Fruit fly (Drosophila melanogaster) whole organism, wandering third instar larva: ENCODE measurements around the gene Tom.
A peak's percentile ranks its signal among the peaks of the same experiment; 100 is the strongest.

Experiments used
- Abd-B ChIP-seq: fragments of >200 bp; optimal IDR thresholded peaks from 2 replicates; lab custom pipeline; 2017; ENCODE audit warnings: missing biosample characterization, missing genetic modification characterization
- CG32264 ChIP-seq: fragments of 200-800 bp; sonication (Bioruptor generic); optimal IDR thresholded peaks from 2 replicates; lab custom pipeline; 2016; ENCODE audit warnings: missing biosample characterization, missing genetic modification characterization
- CG9705 ChIP-seq: fragments of 200-800 bp; sonication (Bioruptor generic); optimal IDR thresholded peaks from 2 replicates; lab custom pipeline; 2018; ENCODE audit warnings: missing biosample characterization, mild to moderate bottlenecking, missing genetic modification characterization
- CrebA ChIP-seq: fragments of 200-800 bp; sonication (Bioruptor generic); optimal IDR thresholded peaks from 2 replicates; lab custom pipeline; 2016; ENCODE audit warnings: missing biosample characterization, mild to moderate bottlenecking, missing genetic modification characterization, borderline replicate concordance
- Dfd ChIP-seq: fragments of >200 bp; optimal IDR thresholded peaks from 2 replicates; lab custom pipeline; 2017; ENCODE audit warnings: missing biosample characterization, missing genetic modification characterization
- Dif ChIP-seq: fragments of 200-275, 200-300 bp; sonication (Bioruptor generic); optimal IDR thresholded peaks from 2 replicates; lab custom pipeline; 2018; ENCODE audit warnings: missing biosample characterization, missing genetic modification characterization; ENCODE audit not compliant: partially characterized antibody
- GATAd ChIP-seq: sonication (Bioruptor generic); optimal IDR thresholded peaks from 2 replicates; lab custom pipeline; 2016; ENCODE audit warnings: missing biosample characterization, missing genetic modification characterization
- Hr83 ChIP-seq: fragments of 200-300 bp; sonication (Bioruptor generic); optimal IDR thresholded peaks from 2 replicates; lab custom pipeline; 2016; ENCODE audit warnings: missing biosample characterization, mild to moderate bottlenecking, missing genetic modification characterization, moderate library complexity; ENCODE audit not compliant: poor library complexity, severe bottlenecking
- Jra ChIP-seq: sonication (Bioruptor generic); optimal IDR thresholded peaks from 2 replicates; lab custom pipeline; 2016; ENCODE audit warnings: missing biosample characterization, missing genetic modification characterization
- Mio ChIP-seq: sonication (Bioruptor generic); optimal IDR thresholded peaks from 2 replicates; lab custom pipeline; 2016; ENCODE audit warnings: missing biosample characterization, missing genetic modification characterization
- Myc ChIP-seq: fragments of >200 bp; optimal IDR thresholded peaks from 2 replicates; lab custom pipeline; 2017
- Rel ChIP-seq, 2 experiments: fragments of 200-800 bp; sonication (Bioruptor generic) in 1 of 2; optimal IDR thresholded peaks; 2 replicates in 1 of 2; 3 replicates in 1 of 2; lab custom pipeline; 2016 to 2019; ENCODE audit warnings: mild to moderate bottlenecking in 2 of 2, missing biosample characterization in 2 of 2, missing genetic modification characterization in 2 of 2, moderate library complexity in 1 of 2
- Sp1 ChIP-seq: fragments of 200-800 bp; sonication (Bioruptor generic); optimal IDR thresholded peaks from 3 replicates; lab custom pipeline; 2019; ENCODE audit warnings: missing biosample characterization, mild to moderate bottlenecking, missing genetic modification characterization, moderate library complexity
- Vsx2 ChIP-seq: fragments of 200-300, 225-300 bp; sonication (Bioruptor generic); optimal IDR thresholded peaks from 2 replicates; lab custom pipeline; 2018; ENCODE audit warnings: missing biosample characterization, missing genetic modification characterization; ENCODE audit not compliant: partially characterized antibody
- br ChIP-seq: fragments of 200-800 bp; sonication (Bioruptor generic); optimal IDR thresholded peaks from 2 replicates; lab custom pipeline; 2016; ENCODE audit warnings: missing biosample characterization, missing genetic modification characterization
- brk ChIP-seq: fragments of 200-800 bp; sonication (Bioruptor generic); optimal IDR thresholded peaks from 2 replicates; lab custom pipeline; 2016; ENCODE audit warnings: missing biosample characterization, mild to moderate bottlenecking, missing genetic modification characterization
- dl ChIP-seq, 2 experiments: fragments of 175-275, 200-275 bp in 1 of 2; fragments of 200-275 bp in 1 of 2; sonication (Bioruptor generic); optimal IDR thresholded peaks; lab custom pipeline; 2018; ENCODE audit warnings: mild to moderate bottlenecking in 2 of 2, missing biosample characterization in 2 of 2, missing genetic modification characterization in 2 of 2, moderate library complexity in 2 of 2; ENCODE audit not compliant: partially characterized antibody in 2 of 2, insufficient read depth in 1 of 2
- dmrt93B ChIP-seq: fragments of 200-800 bp; sonication (Bioruptor generic); optimal IDR thresholded peaks from 2 replicates; lab custom pipeline; 2018; ENCODE audit warnings: missing biosample characterization, mild to moderate bottlenecking, missing genetic modification characterization
- foxo ChIP-seq, 2 experiments: fragments of 200-800 bp; sonication (Bioruptor generic); optimal IDR thresholded peaks; 2 replicates in 1 of 2; 3 replicates in 1 of 2; lab custom pipeline; 2016 to 2017; ENCODE audit warnings: missing biosample characterization in 2 of 2, missing genetic modification characterization in 2 of 2
- fru ChIP-seq: fragments of 200-800 bp; sonication (Bioruptor generic); optimal IDR thresholded peaks from 3 replicates; lab custom pipeline; 2016; ENCODE audit warnings: missing biosample characterization, mild to moderate bottlenecking, missing genetic modification characterization
- h ChIP-seq: fragments of 200-800 bp; sonication (Bioruptor generic); optimal IDR thresholded peaks from 3 replicates; lab custom pipeline; 2016; ENCODE audit warnings: missing biosample characterization, mild to moderate bottlenecking, missing genetic modification characterization
- jim ChIP-seq: fragments of 175-275, 200-325 bp; sonication (Bioruptor generic); optimal IDR thresholded peaks from 2 replicates; lab custom pipeline; 2016; ENCODE audit warnings: missing biosample characterization, mild to moderate bottlenecking, missing genetic modification characterization
- lola ChIP-seq: fragments of >200 bp; optimal IDR thresholded peaks from 2 replicates; lab custom pipeline; 2017; ENCODE audit warnings: missing biosample characterization, missing genetic modification characterization
- pan ChIP-seq: fragments of >200 bp; optimal IDR thresholded peaks from 2 replicates; lab custom pipeline; 2017
- psq ChIP-seq: fragments of 200-800 bp; sonication (Bioruptor generic); optimal IDR thresholded peaks from 3 replicates; lab custom pipeline; 2017; ENCODE audit warnings: missing biosample characterization, mild to moderate bottlenecking, missing genetic modification characterization, moderate library complexity
- rgr ChIP-seq: fragments of 200-800 bp; sonication (Bioruptor generic); optimal IDR thresholded peaks from 3 replicates; lab custom pipeline; 2016; ENCODE audit warnings: missing biosample characterization, mild to moderate bottlenecking, missing genetic modification characterization
- sage ChIP-seq: fragments of 200-800 bp; sonication (Bioruptor generic); optimal IDR thresholded peaks from 2 replicates; lab custom pipeline; 2016; ENCODE audit warnings: missing biosample characterization, mild to moderate bottlenecking, missing genetic modification characterization
- sv ChIP-seq: fragments of 200-800 bp; sonication (Bioruptor generic); optimal IDR thresholded peaks from 3 replicates; lab custom pipeline; 2016; ENCODE audit warnings: missing biosample characterization, missing genetic modification characterization
- usp ChIP-seq: fragments of >200 bp; optimal IDR thresholded peaks from 2 replicates; lab custom pipeline; 2017; ENCODE audit warnings: missing biosample characterization, missing genetic modification characterization
- woc ChIP-seq: sonication (Bioruptor generic); optimal IDR thresholded peaks from 2 replicates; lab custom pipeline; 2016; ENCODE audit warnings: missing biosample characterization, mild to moderate bottlenecking, missing genetic modification characterization

Gene Tom

DNA sequence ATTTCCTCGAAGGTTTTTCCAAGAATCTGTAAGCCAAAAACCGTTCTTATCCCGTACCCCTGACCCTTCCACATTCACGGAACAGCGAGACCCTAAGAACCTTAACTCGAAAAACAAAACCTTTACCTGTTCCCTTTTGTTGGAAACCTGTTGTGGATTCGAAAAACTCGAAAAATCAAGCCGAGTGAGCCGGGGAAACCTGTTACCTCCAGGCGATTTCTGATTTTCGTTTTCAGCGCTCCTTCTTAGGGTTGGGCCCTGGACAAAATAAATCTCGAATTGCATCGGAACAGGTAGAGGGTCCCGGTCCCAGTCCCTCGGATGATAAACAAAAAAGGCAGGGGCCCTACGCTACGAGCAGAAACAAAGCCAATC, 4.1 kb downstream of the Tom start:
- peak; percentile 61 for TF ChIP-seq Rel (GFP tag; optimal IDR thresholded peaks at IDR 0.05; lab: Kevin White, UChicago)
- TF ChIP-seq Rel (tag; optimal IDR thresholded peaks at IDR 0.05; lab: Kevin White, UChicago), result no peak
- peak; percentile 15 to 20 for TF ChIP-seq dl (GFP tag; optimal IDR thresholded peaks at IDR 0.05; lab: Kevin White, UChicago; ENCODE audit: insufficient read depth in 1 of 2, partially characterized antibody in 2 of 2)
- TF ChIP-seq Jra (GFP tag; lab: Kevin White, UChicago), result no peak
- TF ChIP-seq CrebA (GFP tag; lab: Kevin White, UChicago), result peak; percentile 75
- peak; percentile 17 for TF ChIP-seq Sp1 (GFP tag; lab: Kevin White, UChicago)
- peak; percentile 10 for TF ChIP-seq woc (GFP tag; lab: Kevin White, UChicago)
- TF ChIP-seq fru (GFP tag; lab: Kevin White, UChicago), result peak; percentile 50
- TF ChIP-seq Mio, result no peak
- peak; percentile 59 for TF ChIP-seq Dif (GFP tag; lab: Kevin White, UChicago)
- TF ChIP-seq brk (GFP tag; lab: Kevin White, UChicago), result peak; percentile 74
- no peak for TF ChIP-seq rgr (GFP tag; lab: Kevin White, UChicago)
- no peak for TF ChIP-seq sage
- peak; percentile 46 for TF ChIP-seq Hr83 (GFP tag; lab: Kevin White, UChicago)
- TF ChIP-seq Vsx2 (GFP tag; lab: Kevin White, UChicago), result peak; percentile 53
- TF ChIP-seq psq (GFP tag; lab: Kevin White, UChicago), result peak; percentile 89

DNA sequence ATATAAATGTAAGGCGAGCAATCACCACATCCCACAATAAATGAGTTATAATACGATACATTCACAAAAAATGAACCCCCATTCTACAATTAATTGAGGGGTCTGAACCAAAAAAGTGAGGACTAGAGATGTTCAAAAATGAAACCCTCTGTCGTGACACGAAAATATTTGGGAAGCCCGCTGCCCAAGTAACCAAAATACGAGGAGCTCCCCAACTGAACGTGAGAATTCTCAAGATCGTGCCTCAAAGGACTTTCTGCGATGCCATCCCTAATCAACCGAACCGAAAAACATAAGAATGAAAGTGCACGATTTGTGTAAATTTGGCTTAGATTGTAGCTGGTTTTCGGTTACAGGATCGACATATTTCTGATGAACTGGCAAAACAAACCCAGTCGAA, 5.4 kb downstream of the Tom start, which contains the start of gene Ocho:
Gene Ocho, plus strand, starts transcription at position 336 of the 400 bp plus-strand sequence.
- TF ChIP-seq foxo (GFP tag; optimal IDR thresholded peaks at IDR 0.05; lab: Kevin White, UChicago) (peak in 1 of 2 experiments; percentile 40), Hr83 (GFP tag; lab: Kevin White, UChicago) (no peak), woc (GFP tag; lab: Kevin White, UChicago) (peak; percentile 36), sv (GFP tag; lab: Kevin White, UChicago) (no peak), rgr (GFP tag; lab: Kevin White, UChicago) (peak; percentile 21), br (GFP tag; lab: Kevin White, UChicago) (no peak), GATAd (GFP tag; lab: Kevin White, UChicago) (no peak), fru (GFP tag; lab: Kevin White, UChicago) (peak; percentile 14)

DNA sequence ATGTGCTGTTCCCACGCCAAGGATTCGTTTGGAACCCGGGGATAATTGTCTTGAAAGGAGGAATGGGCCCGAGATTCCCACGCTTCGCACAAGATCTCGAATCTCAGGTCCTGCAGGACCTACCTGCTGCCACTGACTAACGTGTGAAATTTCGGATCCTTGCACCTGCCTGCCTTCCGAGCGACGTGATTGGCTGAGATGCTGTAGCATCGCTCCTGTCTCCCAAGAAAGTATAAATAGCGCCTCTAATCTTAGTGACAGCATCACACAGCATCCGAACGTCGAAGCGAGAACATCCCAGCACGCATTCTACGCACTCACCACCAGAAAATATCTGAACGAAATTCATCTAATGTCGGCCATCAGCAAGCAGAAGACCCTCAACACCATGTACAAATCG, 5.8 kb downstream of the Tom start:
- TF ChIP-seq Sp1 (GFP tag; lab: Kevin White, UChicago), result no peak
- TF ChIP-seq h (GFP tag; lab: Kevin White, UChicago), result no peak
- no peak for TF ChIP-seq Dif (GFP tag; lab: Kevin White, UChicago)
- TF ChIP-seq sage, result no peak
- TF ChIP-seq foxo (GFP tag; optimal IDR thresholded peaks at IDR 0.05; lab: Kevin White, UChicago), result no peak
- no peak for TF ChIP-seq dmrt93B (GFP tag; lab: Kevin White, UChicago)
- no peak for TF ChIP-seq CG9705 (GFP tag; lab: Kevin White, UChicago)
- no peak for TF ChIP-seq lola (GFP tag; lab: Kevin White, UChicago)
- TF ChIP-seq usp, result no peak
- no peak for TF ChIP-seq CG32264
- TF ChIP-seq woc (GFP tag; lab: Kevin White, UChicago), result no peak
- no peak for TF ChIP-seq pan (lab: Kevin White, UChicago)
- TF ChIP-seq Dfd (GFP tag; lab: Kevin White, UChicago), result no peak
- TF ChIP-seq, all 38 proteins: peak for 0

DNA sequence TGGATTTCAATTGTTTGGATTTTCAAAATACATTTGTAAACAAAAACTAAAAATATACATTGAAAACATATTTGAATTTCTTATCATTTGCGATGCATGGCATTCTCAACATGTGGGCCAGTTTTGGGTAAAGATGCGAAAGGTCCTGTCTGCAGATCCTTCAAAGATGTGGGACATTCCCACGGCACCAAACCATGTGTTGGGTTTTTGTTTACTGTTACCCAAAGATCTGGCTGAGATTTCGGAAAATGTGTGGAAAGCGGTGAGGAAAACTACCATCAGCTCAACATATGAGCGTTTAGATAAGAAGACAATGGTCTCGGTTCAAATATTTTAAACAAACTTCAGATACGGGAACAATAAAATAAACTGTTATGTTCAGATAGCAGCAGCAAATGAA, 6.9 kb downstream of the Tom start:
- no peak for TF ChIP-seq CrebA (GFP tag; lab: Kevin White, UChicago)
- no peak for TF ChIP-seq Rel (GFP tag; optimal IDR thresholded peaks at IDR 0.05; lab: Kevin White, UChicago)
- TF ChIP-seq Rel (tag; optimal IDR thresholded peaks at IDR 0.05; lab: Kevin White, UChicago), result no peak
- TF ChIP-seq Hr83 (GFP tag; lab: Kevin White, UChicago), result no peak
- TF ChIP-seq dl (GFP tag; optimal IDR thresholded peaks at IDR 0.05; lab: Kevin White, UChicago; ENCODE audit: insufficient read depth in 1 of 2, partially characterized antibody in 2 of 2), result no peak
- no peak for TF ChIP-seq Vsx2 (GFP tag; lab: Kevin White, UChicago)
- no peak for TF ChIP-seq Abd-B (GFP tag; lab: Kevin White, UChicago)
- no peak for TF ChIP-seq CG32264
- TF ChIP-seq jim, result no peak
- TF ChIP-seq fru (GFP tag; lab: Kevin White, UChicago), result no peak
- TF ChIP-seq rgr (GFP tag; lab: Kevin White, UChicago), result no peak
- TF ChIP-seq Myc (lab: Kevin White, UChicago), result no peak
- TF ChIP-seq sage, result no peak
- no peak for TF ChIP-seq Mio
- no peak for TF ChIP-seq sv (GFP tag; lab: Kevin White, UChicago)
- no peak for TF ChIP-seq woc (GFP tag; lab: Kevin White, UChicago)
- TF ChIP-seq br (GFP tag; lab: Kevin White, UChicago), result no peak
- no peak for TF ChIP-seq dmrt93B (GFP tag; lab: Kevin White, UChicago)
- no peak for TF ChIP-seq Jra (GFP tag; lab: Kevin White, UChicago)
- TF ChIP-seq, all 38 proteins: peak for 0
